1 fruit fly cellular context compared by ENCODE assay signal in genomic region chr2L:5886955-5887354, dm6.
TF ChIP-seq lines count a peak whose summit lies in the region.

No protein-coding gene starts in this region.

TF ChIP-seq in whole organism, embryonic, 481 proteins besides CTCF, POLR2A, EP300 and RAD21 (continued from another document):
- no peak for TF ChIP-seq CG9797 (GFP tag; optimal IDR thresholded peaks at IDR 0.05; lab: Kevin White, UChicago)
- TF ChIP-seq CG31441 (GFP tag; IDR thresholded peaks at IDR 0.05; lab: Robert Waterston, UW) = no peak
- no peak for TF ChIP-seq Meics (GFP tag; optimal IDR thresholded peaks at IDR 0.05; lab: Kevin White, UChicago)
- TF ChIP-seq gem (tag; optimal IDR thresholded peaks at IDR 0.05; lab: Kevin White, UChicago) = no peak
- no peak for TF ChIP-seq Hmr (GFP tag; optimal IDR thresholded peaks at IDR 0.05; lab: Kevin White, UChicago)
- TF ChIP-seq CG10209 (GFP tag; optimal IDR thresholded peaks at IDR 0.05; lab: Kevin White, UChicago) = no peak
- peak; percentile 72 for TF ChIP-seq oc (tag; optimal IDR thresholded peaks at IDR 0.05; lab: Kevin White, UChicago)
- TF ChIP-seq CG7786 (GFP tag; optimal IDR thresholded peaks at IDR 0.05; lab: Kevin White, UChicago) = no peak
- TF ChIP-seq CG6175 (GFP tag; IDR thresholded peaks at IDR 0.05; lab: Robert Waterston, UW) = no peak
- TF ChIP-seq bab2 (GFP tag; optimal IDR thresholded peaks at IDR 0.05; lab: Kevin White, UChicago) = no peak
- no peak for TF ChIP-seq CG4707 (GFP tag; optimal IDR thresholded peaks at IDR 0.05; lab: Kevin White, UChicago)
- TF ChIP-seq slbo (GFP tag; IDR thresholded peaks at IDR 0.05; lab: Robert Waterston, UW) = no peak
- TF ChIP-seq Lhr (GFP tag; optimal IDR thresholded peaks at IDR 0.05; lab: Kevin White, UChicago) = no peak
- no peak for TF ChIP-seq CG9437 (GFP tag; optimal IDR thresholded peaks at IDR 0.05; lab: Kevin White, UChicago)
- no peak for TF ChIP-seq CG16815 (GFP tag; optimal IDR thresholded peaks at IDR 0.05; lab: Kevin White, UChicago)
- TF ChIP-seq so (GFP tag; IDR thresholded peaks at IDR 0.05; lab: Robert Waterston, UW) = no peak
- TF ChIP-seq gt (GFP tag; IDR thresholded peaks at IDR 0.05; lab: Robert Waterston, UW) = no peak
- TF ChIP-seq onecut (GFP tag; IDR thresholded peaks at IDR 0.05; lab: Robert Waterston, UW) = no peak
- 0 out of 3 replicates have a peak, but pooled peaks have one; percentile 1 for TF ChIP-seq zen2 (GFP tag; IDR thresholded peaks at IDR 0.05; lab: Robert Waterston, UW; ENCODE audit: partially characterized antibody)
- no peak for TF ChIP-seq CG12659 (GFP tag; optimal IDR thresholded peaks at IDR 0.05; lab: Kevin White, UChicago)
- no peak for TF ChIP-seq tll (GFP tag; optimal IDR thresholded peaks at IDR 0.05; lab: Kevin White, UChicago)
- TF ChIP-seq B-H2 (GFP tag; optimal IDR thresholded peaks at IDR 0.05; lab: Kevin White, UChicago) = no peak
- TF ChIP-seq CG1529 (GFP tag; optimal IDR thresholded peaks at IDR 0.05; lab: Kevin White, UChicago) = no peak
- no peak for TF ChIP-seq stc (GFP tag; IDR thresholded peaks at IDR 0.05; lab: Robert Waterston, UW)
- TF ChIP-seq z (GFP tag; IDR thresholded peaks at IDR 0.05; lab: Robert Waterston, UW) = 0 out of 3 replicates have a peak, but pooled peaks have one; percentile 44
- TF ChIP-seq CG2120 (GFP tag; optimal IDR thresholded peaks at IDR 0.05; lab: Kevin White, UChicago) = no peak
- peak; percentile 84 for TF ChIP-seq vvl (GFP tag; IDR thresholded peaks at IDR 0.05; lab: Robert Waterston, UW)
- TF ChIP-seq stwl (tag; optimal IDR thresholded peaks at IDR 0.05; lab: Kevin White, UChicago) = no peak
- no peak for TF ChIP-seq Doc3 (GFP tag; IDR thresholded peaks at IDR 0.05; lab: Robert Waterston, UW; ENCODE audit: partially characterized antibody)
- TF ChIP-seq CG30020 (tag; optimal IDR thresholded peaks at IDR 0.05; lab: Kevin White, UChicago) = no peak
- TF ChIP-seq CG3838 (GFP tag; optimal IDR thresholded peaks at IDR 0.05; lab: Kevin White, UChicago) = no peak
- TF ChIP-seq unpg (GFP tag; optimal IDR thresholded peaks at IDR 0.05; lab: Kevin White, UChicago) = no peak
- TF ChIP-seq pb (GFP tag; optimal IDR thresholded peaks at IDR 0.05; lab: Kevin White, UChicago) = peak; percentile 10
- TF ChIP-seq kni (GFP tag; optimal IDR thresholded peaks at IDR 0.05; lab: Kevin White, UChicago) = no peak
- TF ChIP-seq wdn (GFP tag; IDR thresholded peaks at IDR 0.05; lab: Robert Waterston, UW) = no peak
- TF ChIP-seq Chrac-16 (GFP tag; optimal IDR thresholded peaks at IDR 0.05; lab: Kevin White, UChicago) = no peak
- TF ChIP-seq CkIIα-i1 (GFP tag; IDR thresholded peaks at IDR 0.05; lab: Robert Waterston, UW) = no peak
- TF ChIP-seq scrt (GFP tag; optimal IDR thresholded peaks at IDR 0.05; lab: Kevin White, UChicago) = no peak
- TF ChIP-seq CG11247 (GFP tag; IDR thresholded peaks at IDR 0.05; lab: Robert Waterston, UW) = no peak
- no peak for TF ChIP-seq Kr (GFP tag; optimal IDR thresholded peaks at IDR 0.05; lab: Kevin White, UChicago)
- TF ChIP-seq slp2 (GFP tag; optimal IDR thresholded peaks at IDR 0.05; lab: Kevin White, UChicago) = no peak
- no peak for TF ChIP-seq Abd-B (GFP tag; optimal IDR thresholded peaks at IDR 0.05; lab: Kevin White, UChicago)
- no peak for TF ChIP-seq NK7.1 (GFP tag; optimal IDR thresholded peaks at IDR 0.05; lab: Kevin White, UChicago)
- TF ChIP-seq HLH4C (GFP tag; IDR thresholded peaks at IDR 0.05; lab: Robert Waterston, UW; ENCODE audit: partially characterized antibody) = no peak
- TF ChIP-seq CG17328 (GFP tag; IDR thresholded peaks at IDR 0.05; lab: Robert Waterston, UW) = no peak
- TF ChIP-seq hth (optimal IDR thresholded peaks at IDR 0.05; lab: Kevin White, UChicago) = no peak
- TF ChIP-seq twi (tag; optimal IDR thresholded peaks at IDR 0.05; lab: Kevin White, UChicago) = no peak
- no peak for TF ChIP-seq chm (GFP tag; IDR thresholded peaks at IDR 0.05; lab: Robert Waterston, UW)
- TF ChIP-seq Dfd (GFP tag; optimal IDR thresholded peaks at IDR 0.05; lab: Kevin White, UChicago) = no peak
- no peak for TF ChIP-seq GATAe (GFP tag; conservative IDR thresholded peaks at IDR 0.05; lab: Robert Waterston, UW)
- no peak for TF ChIP-seq CG10979 (tag; optimal IDR thresholded peaks at IDR 0.05; lab: Kevin White, UChicago)
- no peak for TF ChIP-seq insv (GFP tag; optimal IDR thresholded peaks at IDR 0.05; lab: Kevin White, UChicago)
- TF ChIP-seq CG12769 (tag; optimal IDR thresholded peaks at IDR 0.05; lab: Kevin White, UChicago) = peak; percentile 33
- no peak for TF ChIP-seq CG6689 (GFP tag; IDR thresholded peaks at IDR 0.05; lab: Robert Waterston, UW)
- TF ChIP-seq CG1024 (GFP tag; IDR thresholded peaks at IDR 0.05; lab: Robert Waterston, UW) = no peak
- no peak for TF ChIP-seq nerfin-1 (tag; optimal IDR thresholded peaks at IDR 0.05; lab: Kevin White, UChicago)
- no peak for TF ChIP-seq psq (GFP tag; optimal IDR thresholded peaks at IDR 0.05; lab: Kevin White, UChicago)
- TF ChIP-seq sna (GFP tag; IDR thresholded peaks at IDR 0.05; lab: Robert Waterston, UW; ENCODE audit: partially characterized antibody) = no peak
- no peak for TF ChIP-seq jing (GFP tag; optimal IDR thresholded peaks at IDR 0.05; lab: Kevin White, UChicago)
- no peak for TF ChIP-seq ato (GFP tag; IDR thresholded peaks at IDR 0.05; lab: Robert Waterston, UW; ENCODE audit: partially characterized antibody)
- TF ChIP-seq CG11723 (GFP tag; optimal IDR thresholded peaks at IDR 0.05; lab: Kevin White, UChicago) = no peak
- no peak for TF ChIP-seq grau (tag; optimal IDR thresholded peaks at IDR 0.05; lab: Kevin White, UChicago)
- TF ChIP-seq CG42726 (GFP tag; IDR thresholded peaks at IDR 0.05; lab: Robert Waterston, UW; ENCODE audit: partially characterized antibody) = no peak
- TF ChIP-seq rib (GFP tag; IDR thresholded peaks at IDR 0.05; lab: Robert Waterston, UW) = no peak
- TF ChIP-seq CG11085 (GFP tag; IDR thresholded peaks at IDR 0.05; lab: Robert Waterston, UW) = no peak
- TF ChIP-seq Rx (GFP tag; IDR thresholded peaks at IDR 0.05; lab: Robert Waterston, UW) = no peak
